Worm (Caenorhabditis elegans) whole organism, L2 larva: ENCODE results near the gene Y75B8A.31.
"Not testable (repeated sequence)": the region's sequence is repeated elsewhere in the genome, so short reads cannot be mapped to it uniquely, and the experiment has no call there.

Experiments used
- C34F6.9 ChIP-seq: fragments of 150-350 bp; optimal IDR thresholded peaks from 2 replicates; lab custom pipeline; 2014; ENCODE audit warnings: missing biosample characterization, missing genetic modification characterization
- R02D3.7 ChIP-seq: fragments of 150-350 bp; optimal IDR thresholded peaks from 2 replicates; lab custom pipeline; 2014; ENCODE audit warnings: missing biosample characterization, missing genetic modification characterization
- Y55F3AM.14 ChIP-seq: fragments of 200-800 bp; sonication (Bioruptor generic); optimal IDR thresholded peaks from 2 replicates; lab custom pipeline; 2018; ENCODE audit warnings: mild to moderate bottlenecking, missing genetic modification characterization, missing compliant biosample characterization
- ZK546.5 ChIP-seq: sonication (generic microtip); optimal IDR thresholded peaks from 2 replicates; lab custom pipeline; 2017; ENCODE audit warnings: missing biosample characterization, missing genetic modification characterization
- alr-1 ChIP-seq: fragments of 150-350 bp; optimal IDR thresholded peaks from 2 replicates; lab custom pipeline; 2014; ENCODE audit warnings: missing biosample characterization, missing genetic modification characterization
- blmp-1 ChIP-seq: sonication (generic microtip); optimal IDR thresholded peaks from 2 replicates; lab custom pipeline; 2017; ENCODE audit warnings: missing genetic modification characterization, mild to moderate bottlenecking, missing compliant biosample characterization, antibody characterized with exemption, moderate library complexity; ENCODE audit not compliant: insufficient read depth
- ceh-82 ChIP-seq: fragments of 150-350 bp; optimal IDR thresholded peaks from 2 replicates; lab custom pipeline; 2014; ENCODE audit warnings: missing biosample characterization, missing genetic modification characterization
- crh-2 ChIP-seq: sonication (generic microtip); optimal IDR thresholded peaks from 2 replicates; lab custom pipeline; 2017; ENCODE audit warnings: missing biosample characterization, missing genetic modification characterization
- dmd-4 ChIP-seq: sonication (generic microtip); optimal IDR thresholded peaks from 2 replicates; lab custom pipeline; 2017; ENCODE audit warnings: missing biosample characterization, missing genetic modification characterization
- egl-27 ChIP-seq: sonication (generic microtip); optimal IDR thresholded peaks from 3 replicates; lab custom pipeline; 2017; ENCODE audit warnings: missing biosample characterization, missing genetic modification reagents, missing genetic modification characterization
- elt-1 ChIP-seq: fragments of 150-350 bp; optimal IDR thresholded peaks from 2 replicates; lab custom pipeline; 2014; ENCODE audit warnings: missing biosample characterization, missing genetic modification characterization
- elt-3 ChIP-seq: sonication (generic microtip); optimal IDR thresholded peaks from 2 replicates; lab custom pipeline; 2017; ENCODE audit warnings: missing biosample characterization, missing genetic modification characterization
- fos-1 ChIP-seq: fragments of 150-350 bp; optimal IDR thresholded peaks from 2 replicates; lab custom pipeline; 2014; ENCODE audit warnings: missing biosample characterization, missing genetic modification characterization
- gmeb-1 ChIP-seq: fragments of 150-350 bp; optimal IDR thresholded peaks from 2 replicates; lab custom pipeline; 2014; ENCODE audit warnings: missing biosample characterization, missing genetic modification characterization
- lin-11 ChIP-seq: fragments of 150-350 bp; sonication (generic microtip); optimal IDR thresholded peaks from 2 replicates; lab custom pipeline; 2014; ENCODE audit warnings: missing biosample characterization, missing genetic modification characterization, inconsistent platforms, mixed read lengths
- lin-13 ChIP-seq: fragments of 150-350 bp; optimal IDR thresholded peaks from 2 replicates; lab custom pipeline; 2014; ENCODE audit warnings: missing biosample characterization, missing genetic modification reagents, missing genetic modification characterization
- nhr-10 ChIP-seq: sonication (generic microtip); optimal IDR thresholded peaks from 2 replicates; lab custom pipeline; 2017; ENCODE audit warnings: missing biosample characterization, missing genetic modification characterization
- nhr-11 ChIP-seq: fragments of 150-350 bp; optimal IDR thresholded peaks from 2 replicates; lab custom pipeline; 2014; ENCODE audit warnings: missing biosample characterization, missing genetic modification characterization
- nhr-12 ChIP-seq: fragments of 150-350 bp; optimal IDR thresholded peaks from 2 replicates; lab custom pipeline; 2014; ENCODE audit warnings: missing biosample characterization, missing genetic modification characterization
- nhr-129 ChIP-seq: fragments of 150-350 bp; optimal IDR thresholded peaks from 2 replicates; lab custom pipeline; 2014; ENCODE audit warnings: missing biosample characterization, missing genetic modification characterization
- nhr-23 ChIP-seq: fragments of 150-350 bp; optimal IDR thresholded peaks from 2 replicates; lab custom pipeline; 2014; ENCODE audit warnings: missing biosample characterization, missing genetic modification reagents, missing genetic modification characterization
- nhr-237 ChIP-seq: fragments of 150-350 bp; optimal IDR thresholded peaks from 2 replicates; lab custom pipeline; 2014; ENCODE audit warnings: missing biosample characterization, missing genetic modification characterization
- nhr-25 ChIP-seq: fragments of 150-350 bp; sonication (generic microtip); optimal IDR thresholded peaks from 3 replicates; lab custom pipeline; 2014; ENCODE audit warnings: missing biosample characterization, missing genetic modification characterization
- nhr-77 ChIP-seq: fragments of 150-350 bp; optimal IDR thresholded peaks from 2 replicates; lab custom pipeline; 2014; ENCODE audit warnings: missing biosample characterization, missing genetic modification characterization
- peb-1 ChIP-seq: fragments of 150-350 bp; optimal IDR thresholded peaks from 2 replicates; lab custom pipeline; 2014; ENCODE audit warnings: missing biosample characterization, missing genetic modification characterization
- sem-4 ChIP-seq: fragments of 150-350 bp; optimal IDR thresholded peaks from 2 replicates; lab custom pipeline; 2014; ENCODE audit warnings: missing biosample characterization, missing genetic modification reagents, missing genetic modification characterization
- skn-1 ChIP-seq: sonication (generic microtip); optimal IDR thresholded peaks from 2 replicates; lab custom pipeline; 2017; ENCODE audit warnings: missing biosample characterization, missing genetic modification characterization
- snpc-4 ChIP-seq: fragments of 150-350 bp; optimal IDR thresholded peaks from 2 replicates; lab custom pipeline; 2014; ENCODE audit warnings: missing biosample characterization, missing genetic modification characterization
- unc-39 ChIP-seq: fragments of 150-350 bp; optimal IDR thresholded peaks from 2 replicates; lab custom pipeline; 2014; ENCODE audit warnings: missing biosample characterization, missing genetic modification characterization
- unc-55 ChIP-seq: fragments of 150-350 bp; sonication (generic microtip); optimal IDR thresholded peaks from 3 replicates; lab custom pipeline; 2014; ENCODE audit warnings: missing biosample characterization, missing genetic modification reagents, missing genetic modification characterization
- unc-62 ChIP-seq: fragments of 150-350 bp; optimal IDR thresholded peaks from 2 replicates; lab custom pipeline; 2014; ENCODE audit warnings: missing biosample characterization, missing genetic modification reagents, missing genetic modification characterization
- zag-1 ChIP-seq: fragments of 150-350 bp; optimal IDR thresholded peaks from 2 replicates; lab custom pipeline; 2014; ENCODE audit warnings: missing biosample characterization, missing genetic modification characterization
- ztf-11 ChIP-seq: sonication (generic microtip); optimal IDR thresholded peaks from 2 replicates; lab custom pipeline; 2017; ENCODE audit warnings: missing biosample characterization, missing genetic modification characterization
- ztf-4 ChIP-seq: fragments of 150-350 bp; optimal IDR thresholded peaks from 2 replicates; lab custom pipeline; 2014; ENCODE audit warnings: missing biosample characterization, missing genetic modification characterization

Y75B8A.31 gene

DNA sequence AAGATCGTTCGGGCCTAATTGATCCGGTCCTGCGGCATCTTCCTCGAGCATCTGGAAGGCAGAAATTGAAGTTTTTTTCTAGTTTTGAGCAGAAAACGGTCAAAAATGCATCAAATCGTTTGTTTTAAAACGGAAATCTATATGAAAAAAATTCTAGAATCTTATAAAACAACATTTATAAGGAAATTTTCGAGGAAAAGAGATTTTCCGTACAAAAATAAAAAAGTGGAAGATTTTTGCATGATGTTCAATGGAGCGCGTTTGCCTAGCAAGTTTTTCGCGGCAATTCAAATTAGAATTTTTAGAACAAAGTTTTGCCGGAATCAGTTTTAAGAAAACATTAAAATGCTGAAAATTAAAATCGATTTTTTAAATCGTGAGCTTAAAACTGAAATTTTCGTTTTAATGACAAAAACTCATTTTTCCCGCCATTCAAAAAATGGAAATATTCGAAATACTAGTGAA, 25.8 kb downstream of the Y75B8A.31 start, which contains the start of gene pph-4.2 (continued):
- no peak for TF ChIP-seq zag-1
- peak; percentile 62 for TF ChIP-seq C34F6.9 (tag; lab: Kevin White, UChicago)
- TF ChIP-seq lin-13 = peak; percentile 7
- TF ChIP-seq nhr-77 (tag; lab: Kevin White, UChicago) = no peak
- no peak for TF ChIP-seq nhr-129 (tag; lab: Kevin White, UChicago)
- no peak for TF ChIP-seq unc-62
- peak; percentile 76 for TF ChIP-seq unc-55 (GFP tag; lab: Kevin White, UChicago)
- peak; percentile 45 for TF ChIP-seq sem-4 (tag; lab: Kevin White, UChicago)
- no peak for TF ChIP-seq nhr-237 (tag; lab: Kevin White, UChicago)
- no peak for TF ChIP-seq ztf-11
- no peak for TF ChIP-seq ceh-82
- TF ChIP-seq nhr-10 (tag; lab: Kevin White, UChicago) = no peak
- no peak for TF ChIP-seq ztf-4 (tag; lab: Kevin White, UChicago)
- no peak for TF ChIP-seq Y55F3AM.14
- TF ChIP-seq blmp-1 (tag; lab: Kevin White, UChicago) = no peak
- no peak for TF ChIP-seq elt-3
- no peak for TF ChIP-seq elt-1 (tag; lab: Kevin White, UChicago)
- TF ChIP-seq egl-27 (tag; lab: Kevin White, UChicago) = no peak
- TF ChIP-seq lin-11 (tag; lab: Kevin White, UChicago) = no peak
- TF ChIP-seq alr-1 = no peak
- no peak for TF ChIP-seq peb-1 (tag; lab: Kevin White, UChicago)
- TF ChIP-seq R02D3.7 = no peak

DNA sequence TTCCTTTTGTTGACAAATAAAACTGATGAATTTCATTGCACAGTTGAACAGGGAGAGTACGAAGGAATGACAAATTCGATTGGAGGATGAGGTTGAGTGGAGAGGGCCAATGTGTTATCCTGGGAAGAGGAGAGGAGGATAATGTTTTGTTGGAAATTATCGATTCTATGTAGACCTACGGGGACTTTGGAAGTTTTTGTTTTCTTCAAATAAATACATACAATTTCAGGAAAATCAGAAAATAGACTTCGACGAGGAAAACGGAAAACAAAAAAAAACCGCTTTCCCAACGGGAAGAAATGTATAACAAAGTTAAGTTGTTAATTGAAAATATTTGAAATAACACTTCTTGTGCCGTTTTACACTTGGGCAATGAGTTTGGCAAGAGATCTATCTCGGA, 32.3 kb downstream of the Y75B8A.31 start, which contains the start of gene Y49E10.4:
Gene Y49E10.4 (minus strand): TSS at position 101 of the 400 bp plus-strand sequence.
- TF ChIP-seq alr-1; nhr-23 (tag; lab: Kevin White, UChicago); nhr-11 (tag; lab: Kevin White, UChicago): not testable (repeated sequence)
- TF ChIP-seq, all 48 proteins: peak for 0; not testable (repeated sequence) for 48

DNA sequence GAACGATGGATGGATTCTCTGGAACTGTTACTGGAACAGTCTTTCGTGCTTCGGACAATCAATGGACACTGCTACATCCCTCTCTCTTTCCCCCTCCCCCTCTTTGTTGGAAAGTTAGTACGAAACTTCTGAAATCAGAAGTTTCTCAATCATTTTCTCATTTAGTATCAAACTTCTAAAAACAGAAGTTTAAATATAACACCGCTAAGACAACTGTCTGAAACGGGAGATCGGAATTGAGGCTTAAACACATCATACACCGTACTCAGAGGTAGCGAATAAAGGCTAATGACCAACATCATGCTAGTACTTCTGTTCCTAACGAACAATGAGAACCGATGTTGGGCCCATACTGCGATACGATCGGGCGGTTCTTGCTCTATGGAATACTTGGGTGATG, 35.2 kb downstream of the Y75B8A.31 start, which contains the start of gene Y49E10.30:
Gene Y49E10.30 (plus strand): TSS at position 301 of the 400 bp plus-strand sequence.
- TF ChIP-seq C34F6.9 (tag; lab: Kevin White, UChicago); skn-1 (tag; lab: Kevin White, UChicago); unc-62: not testable (repeated sequence)

DNA sequence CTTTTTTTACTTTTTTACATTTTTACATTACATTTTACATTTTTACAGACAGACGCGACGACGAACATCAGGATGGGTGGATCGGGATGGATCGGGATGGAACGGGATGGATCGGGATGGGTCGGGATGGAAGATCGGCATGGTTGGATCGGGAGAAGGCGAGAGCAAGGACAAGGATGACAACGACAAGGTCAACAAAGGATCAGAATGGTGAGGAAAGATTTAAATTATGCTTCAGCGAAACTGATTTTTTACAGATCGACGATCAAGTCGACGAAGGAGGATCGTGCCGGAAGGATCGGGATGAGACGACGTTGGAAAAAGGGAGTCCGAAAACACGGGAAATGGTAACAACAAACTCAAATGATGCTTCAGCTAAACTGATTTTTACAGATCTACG, 36.7 kb downstream of the Y75B8A.31 start:
- TF ChIP-seq dmd-4 (tag; lab: Kevin White, UChicago) = no peak
- no peak for TF ChIP-seq gmeb-1 (tag; lab: Kevin White, UChicago)
- TF ChIP-seq zag-1 = no peak
- no peak for TF ChIP-seq lin-13
- no peak for TF ChIP-seq egl-27 (tag; lab: Kevin White, UChicago)
- TF ChIP-seq ZK546.5 (tag; lab: Kevin White, UChicago) = no peak
- no peak for TF ChIP-seq ztf-11
- TF ChIP-seq, all 48 proteins: peak for 0

DNA sequence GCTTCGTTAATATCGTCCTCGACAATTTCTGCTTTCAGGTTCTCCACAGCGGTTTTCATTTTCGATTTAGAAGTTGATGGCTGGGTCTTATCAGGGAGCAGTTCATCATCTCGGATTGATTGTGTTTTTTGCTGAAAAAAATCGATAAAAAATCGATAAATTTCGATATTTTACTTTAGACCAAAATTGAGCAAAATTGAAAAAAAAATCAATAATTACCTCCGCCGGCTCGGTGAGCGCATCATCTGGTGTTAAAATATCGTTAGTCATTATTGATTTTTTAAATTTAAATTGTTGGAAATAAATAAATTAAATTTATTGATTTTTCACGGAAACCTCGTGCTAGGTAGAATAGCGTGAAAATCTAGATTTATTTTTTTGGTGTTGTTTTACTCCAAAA, 43.6 kb downstream of the Y75B8A.31 start, which contains the start of gene Y49E10.10:
Gene Y49E10.10 (plus strand): TSS at position 381 of the 400 bp plus-strand sequence.
- TF ChIP-seq unc-62 (no peak), nhr-23 (tag; lab: Kevin White, UChicago) (no peak), lin-13 (no peak), fos-1 (tag; lab: Kevin White, UChicago) (no peak), nhr-10 (tag; lab: Kevin White, UChicago) (no peak), nhr-12 (tag; lab: Kevin White, UChicago) (no peak)

DNA sequence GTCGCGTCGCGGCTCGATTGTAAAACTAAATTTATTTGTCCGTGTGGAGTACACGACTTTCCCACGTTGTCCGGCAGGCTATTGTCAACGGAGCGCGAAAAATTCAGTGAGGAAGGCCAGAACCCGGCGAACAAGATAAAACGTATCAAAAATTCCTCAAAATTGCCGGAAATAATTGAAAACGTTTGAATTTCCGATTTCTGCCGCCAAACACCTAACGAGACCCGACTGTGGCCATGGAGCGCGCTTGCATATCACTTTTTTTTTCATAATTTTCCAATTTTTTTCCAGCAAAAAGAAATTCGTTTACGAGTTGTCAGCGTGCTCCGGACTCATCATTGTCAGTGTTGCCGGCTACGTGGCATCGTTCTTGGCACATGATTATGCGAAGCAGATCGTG, 47.0 kb downstream of the Y75B8A.31 start:
- TF ChIP-seq skn-1 (tag; lab: Kevin White, UChicago) = no peak
- TF ChIP-seq sem-4 (tag; lab: Kevin White, UChicago) = no peak
- TF ChIP-seq crh-2 (tag; lab: Kevin White, UChicago) = no peak
- TF ChIP-seq nhr-25 (tag; lab: Kevin White, UChicago) = no peak
- no peak for TF ChIP-seq blmp-1 (tag; lab: Kevin White, UChicago)
- TF ChIP-seq C34F6.9 (tag; lab: Kevin White, UChicago) = no peak
- no peak for TF ChIP-seq unc-39
- no peak for TF ChIP-seq ztf-4 (tag; lab: Kevin White, UChicago)
- no peak for TF ChIP-seq dmd-4 (tag; lab: Kevin White, UChicago)
- TF ChIP-seq nhr-23 (tag; lab: Kevin White, UChicago) = no peak
- no peak for TF ChIP-seq Y55F3AM.14
- TF ChIP-seq gmeb-1 (tag; lab: Kevin White, UChicago) = no peak
- TF ChIP-seq snpc-4 = no peak
